Worm (Caenorhabditis elegans): Measurements from ENCODE around the gene rpl-18.
A peak's percentile ranks its signal among the peaks of the same experiment; 100 is the strongest.

rpl-18 gene

DNA sequence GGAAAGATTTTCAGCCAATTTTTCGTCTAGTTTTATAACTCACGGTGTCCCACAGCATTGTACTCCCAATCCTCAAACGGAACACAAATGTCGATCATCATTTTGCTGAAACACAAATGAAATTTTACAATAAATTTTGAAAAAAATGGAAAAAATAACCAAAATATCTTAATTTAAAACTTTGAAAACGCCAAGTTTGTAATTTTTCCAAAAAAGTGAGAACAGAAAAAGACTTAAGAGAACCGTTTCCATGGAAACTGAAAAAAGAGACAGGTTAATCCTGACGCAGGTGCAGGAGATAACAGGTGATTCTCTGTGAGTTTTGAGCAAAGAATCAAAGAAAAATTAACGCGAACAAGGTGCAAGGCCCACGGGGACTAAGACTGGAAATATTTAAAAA is 43.2 kb downstream of the rpl-18 start, which contains the start of gene Y45F10D.15 (continued):
- TF ChIP-seq nhr-19 (GFP tag; conservative IDR thresholded peaks at IDR 0.05): no peak

- TF ChIP-seq mep-1 (tag; optimal IDR thresholded peaks at IDR 0.05): peak; percentile 17
- TF ChIP-seq mdl-1 (tag; optimal IDR thresholded peaks at IDR 0.05): peak in 1 of 2 experiments; percentile 47
- no peak for TF ChIP-seq tlp-1 (tag; optimal IDR thresholded peaks at IDR 0.05)
- TF ChIP-seq fkh-4 (tag; optimal IDR thresholded peaks at IDR 0.05; ENCODE audit: borderline replicate concordance): no peak
- TF ChIP-seq ceh-63 (GFP tag; optimal IDR thresholded peaks at IDR 0.05): no peak
- TF ChIP-seq unc-62 (GFP tag; optimal IDR thresholded peaks at IDR 0.05): no peak
- TF ChIP-seq nhr-84 (tag; optimal IDR thresholded peaks at IDR 0.05): no peak
- peak; percentile 48 for TF ChIP-seq C16A3.4 (tag; optimal IDR thresholded peaks at IDR 0.05)
- peak; percentile 63 for TF ChIP-seq nhr-20 (tag; optimal IDR thresholded peaks at IDR 0.05)
- TF ChIP-seq pag-3 (tag; optimal IDR thresholded peaks at IDR 0.05; ENCODE audit: borderline replicate concordance, insufficient read depth): peak; percentile 76
- peak; percentile 18 for TF ChIP-seq unc-130 (tag; optimal IDR thresholded peaks at IDR 0.05)
- no peak for TF ChIP-seq ceh-88 (GFP tag; IDR thresholded peaks at IDR 0.05)
- TF ChIP-seq lsy-2 (tag; optimal IDR thresholded peaks at IDR 0.05): peak; percentile 53 to 81
- TF ChIP-seq hlh-4 (tag; optimal IDR thresholded peaks at IDR 0.05): no peak
- TF ChIP-seq ztf-4 (tag; optimal IDR thresholded peaks at IDR 0.05): peak; percentile 24
- TF ChIP-seq snu-23 (GFP tag; optimal IDR thresholded peaks at IDR 0.05): peak; percentile 72
- peak; percentile 29 for TF ChIP-seq pqm-1 (tag; optimal IDR thresholded peaks at IDR 0.05)
- peak; percentile 98 for TF ChIP-seq blmp-1 (tag; optimal IDR thresholded peaks at IDR 0.05)
- TF ChIP-seq mab-9 (GFP tag; IDR thresholded peaks at IDR 0.05): no peak
- TF ChIP-seq elt-2 (tag; optimal IDR thresholded peaks at IDR 0.05): peak; percentile 69
- no peak for TF ChIP-seq ceh-90 (tag; optimal IDR thresholded peaks at IDR 0.05)
- peak; percentile 23 for TF ChIP-seq tbx-2 (tag; optimal IDR thresholded peaks at IDR 0.05)
- no peak for TF ChIP-seq hpl-2 (GFP tag; optimal IDR thresholded peaks at IDR 0.05)
- no peak for TF ChIP-seq egl-27 (tag; optimal IDR thresholded peaks at IDR 0.05)
- no peak for TF ChIP-seq ceh-8 (GFP tag; optimal IDR thresholded peaks at IDR 0.05)
- peak; percentile 87 for TF ChIP-seq rnt-1 (tag; optimal IDR thresholded peaks at IDR 0.05)
- TF ChIP-seq mef-2 (tag; optimal IDR thresholded peaks at IDR 0.05): no peak
- no peak for TF ChIP-seq ceh-82 (tag; optimal IDR thresholded peaks at IDR 0.05)
- TF ChIP-seq nhr-47 (tag; optimal IDR thresholded peaks at IDR 0.05): peak; percentile 43
- TF ChIP-seq nhr-19 (GFP tag; conservative IDR thresholded peaks at IDR 0.05): peak; percentile 65
- TF ChIP-seq Y116A8C.19 (tag; optimal IDR thresholded peaks at IDR 0.05; ENCODE audit: borderline replicate concordance): no peak
- no peak for TF ChIP-seq ama-1 (optimal IDR thresholded peaks at IDR 0.05)
- TF ChIP-seq nhr-11 (tag; optimal IDR thresholded peaks at IDR 0.05): no peak
- TF ChIP-seq hlh-17 (GFP tag; optimal IDR thresholded peaks at IDR 0.05; ENCODE audit: borderline replicate concordance): no peak
- TF ChIP-seq lin-35 (GFP tag; optimal IDR thresholded peaks at IDR 0.05): peak; percentile 18 to 41
- no peak for TF ChIP-seq lir-3 (tag; optimal IDR thresholded peaks at IDR 0.05; ENCODE audit: poor library complexity)
- TF ChIP-seq dpl-1 (GFP tag; optimal IDR thresholded peaks at IDR 0.05): peak in 2 of 3 experiments; percentile 21 to 24
- TF ChIP-seq nhr-71 (tag; optimal IDR thresholded peaks at IDR 0.05): peak; percentile 88
- no peak for TF ChIP-seq C34B4.2 (tag; optimal IDR thresholded peaks at IDR 0.05)
- TF ChIP-seq pax-3 (tag; optimal IDR thresholded peaks at IDR 0.05): no peak
- no peak for TF ChIP-seq zag-1 (tag; optimal IDR thresholded peaks at IDR 0.05)
- no peak for TF ChIP-seq sup-37 (GFP tag; optimal IDR thresholded peaks at IDR 0.05)
- TF ChIP-seq isw-1 (GFP tag; IDR thresholded peaks at IDR 0.05): no peak
- no peak for TF ChIP-seq fkh-10 (GFP tag; optimal IDR thresholded peaks at IDR 0.05)
- no peak for TF ChIP-seq nhr-90 (tag; optimal IDR thresholded peaks at IDR 0.05; ENCODE audit: poor library complexity)
- peak; percentile 96 for TF ChIP-seq lin-14 (GFP tag; optimal IDR thresholded peaks at IDR 0.05)
- TF ChIP-seq lin-39 (tag; optimal IDR thresholded peaks at IDR 0.05): peak; percentile 11
- TF ChIP-seq efl-1 (optimal IDR thresholded peaks at IDR 0.05): peak; percentile 56 to 57
- TF ChIP-seq efl-1 (GFP tag; optimal IDR thresholded peaks at IDR 0.05 in 1 of 2): peak; percentile 22 to 92
- peak; percentile 9 for TF ChIP-seq skn-1 (tag; optimal IDR thresholded peaks at IDR 0.05)
Measured at ce11 chrIV:13826363-13826762, 48.7 kb downstream of the rpl-18 start.

All from whole organism, L1 larva.